Fruit fly (Drosophila melanogaster): Measurements from ENCODE around the gene CG43136.

CG43136 gene

dm6 chrX:5895821-5896550 is 42.4 kb downstream of the CG43136 start (continued):
- TF ChIP-seq CG3919 (GFP tag; optimal IDR thresholded peaks at IDR 0.05) (peak; percentile 99), Lpt (GFP tag; optimal IDR thresholded peaks at IDR 0.05) (peak; percentile 99), CG31627 (GFP tag; optimal IDR thresholded peaks at IDR 0.05) (peak; percentile 96), CG6792 (GFP tag; optimal IDR thresholded peaks at IDR 0.05) (peak; percentile 99), svp (GFP tag) (peak; percentile 99), CG11294 (GFP tag; IDR thresholded peaks at IDR 0.05) (peak; percentile 97), CG8119 (GFP tag; IDR thresholded peaks at IDR 0.05) (peak; percentile 99), Smox (GFP tag; optimal IDR thresholded peaks at IDR 0.05) (peak; percentile 94), cyc (GFP tag; optimal IDR thresholded peaks at IDR 0.05) (peak; percentile 98), lz (GFP tag; optimal IDR thresholded peaks at IDR 0.05) (peak; percentile 97), dsx (GFP tag; optimal IDR thresholded peaks at IDR 0.05; ENCODE audit: poor library complexity, severe bottlenecking) (peak; percentile 98), achi (GFP tag; optimal IDR thresholded peaks at IDR 0.05) (peak; percentile 98), fd85E (GFP tag; optimal IDR thresholded peaks at IDR 0.05) (peak; percentile 96), Blimp-1 (GFP tag; optimal IDR thresholded peaks at IDR 0.05) (peak; percentile 83), CG6854 (GFP tag; optimal IDR thresholded peaks at IDR 0.05) (peak; percentile 95), CG11762 (GFP tag; optimal IDR thresholded peaks at IDR 0.05; ENCODE audit: insufficient read depth) (peak; percentile 99), Eip93F (GFP tag; optimal IDR thresholded peaks at IDR 0.05) (peak; percentile 63), Hr39 (GFP tag; optimal IDR thresholded peaks at IDR 0.05) (peak; percentile 97), Hr4 (GFP tag; optimal IDR thresholded peaks at IDR 0.05) (peak; percentile 99), CG34406 (GFP tag; optimal IDR thresholded peaks at IDR 0.05) (peak; percentile 97), OdsH (GFP tag; optimal IDR thresholded peaks at IDR 0.05) (peak; percentile 99), Sox15 (GFP tag; optimal IDR thresholded peaks at IDR 0.05) (peak; percentile 98), CG9139 (GFP tag; optimal IDR thresholded peaks at IDR 0.05) (peak; percentile 99), Hr38 (GFP tag; optimal IDR thresholded peaks at IDR 0.05) (peak; percentile 95), esn (GFP tag; optimal IDR thresholded peaks at IDR 0.05) (peak; percentile 96), fkh (GFP tag; optimal IDR thresholded peaks at IDR 0.05) (peak; percentile 1), Eip75B (GFP tag; optimal IDR thresholded peaks at IDR 0.05) (peak; percentile 99), CG8632 (GFP tag; optimal IDR thresholded peaks at IDR 0.05) (peak; percentile 98), Met (GFP tag; optimal IDR thresholded peaks at IDR 0.05) (peak; percentile 95), CG10631 (GFP tag; optimal IDR thresholded peaks at IDR 0.05) (peak; percentile 99), spab (GFP tag; optimal IDR thresholded peaks at IDR 0.05) (peak; percentile 99), CG15336 (GFP tag; IDR thresholded peaks at IDR 0.05) (peak; percentile 99), CG11902 (GFP tag; optimal IDR thresholded peaks at IDR 0.05) (peak; percentile 98), Eip78C (GFP tag) (peak; percentile 100), CG6163 (GFP tag; IDR thresholded peaks at IDR 0.05) (peak; percentile 99), dac (GFP tag; optimal IDR thresholded peaks at IDR 0.05) (peak; percentile 98), CG32006 (GFP tag; optimal IDR thresholded peaks at IDR 0.05) (peak; percentile 99), topi (GFP tag; optimal IDR thresholded peaks at IDR 0.05) (peak; percentile 97), CG8319 (GFP tag; optimal IDR thresholded peaks at IDR 0.05) (peak; percentile 98)

dm6 chrX:5896809-5897700 is 43.5 kb downstream of the CG43136 start:
- TF ChIP-seq CG34406 (GFP tag; optimal IDR thresholded peaks at IDR 0.05) (peak; percentile 70), esn (GFP tag; optimal IDR thresholded peaks at IDR 0.05) (peak; percentile 70), fd85E (GFP tag; optimal IDR thresholded peaks at IDR 0.05) (no peak), CG6163 (GFP tag; IDR thresholded peaks at IDR 0.05) (peak; percentile 84), CG1621 (tag; optimal IDR thresholded peaks at IDR 0.05) (peak; percentile 57), OdsH (GFP tag; optimal IDR thresholded peaks at IDR 0.05) (peak; percentile 68), CG15336 (GFP tag; IDR thresholded peaks at IDR 0.05) (peak; percentile 76), svp (GFP tag) (peak; percentile 86), Hr4 (GFP tag; optimal IDR thresholded peaks at IDR 0.05) (peak; percentile 57), Blimp-1 (GFP tag; optimal IDR thresholded peaks at IDR 0.05) (no peak), CG11762 (GFP tag; optimal IDR thresholded peaks at IDR 0.05; ENCODE audit: insufficient read depth) (peak; percentile 45), CG32006 (GFP tag; optimal IDR thresholded peaks at IDR 0.05) (peak; percentile 76), Gug (GFP tag; IDR thresholded peaks at IDR 0.05) (peak; percentile 31; the same call in 1 of the 2 replicates), fd59A (GFP tag; optimal IDR thresholded peaks at IDR 0.05) (peak; percentile 12), dac (GFP tag; optimal IDR thresholded peaks at IDR 0.05) (peak; percentile 41), CG10669 (GFP tag; optimal IDR thresholded peaks at IDR 0.05) (peak; percentile 59), CG6276 (GFP tag; optimal IDR thresholded peaks at IDR 0.05) (peak; percentile 53), acj6 (GFP tag; optimal IDR thresholded peaks at IDR 0.05) (peak; percentile 68), CG3919 (GFP tag; optimal IDR thresholded peaks at IDR 0.05) (peak; percentile 53), CG4318 (GFP tag; optimal IDR thresholded peaks at IDR 0.05) (peak; percentile 44), achi (GFP tag; optimal IDR thresholded peaks at IDR 0.05) (peak; percentile 63), CG9139 (GFP tag; optimal IDR thresholded peaks at IDR 0.05) (no peak), Lpt (GFP tag; optimal IDR thresholded peaks at IDR 0.05) (peak; percentile 36)

Measured in whole organism, prepupa.